Fruit fly (Drosophila melanogaster): ENCODE results near the gene CG15200.

The CG15200 gene

dm6 chrX:11148272-11148835, 34.4 kb upstream of the CG15200 start, which contains the start of gene Ran:
TSS of gene Ran (minus strand) at chrX:11148716.
- TF ChIP-seq ttk (optimal IDR thresholded peaks at IDR 0.05), result no peak
- no peak for TF ChIP-seq Sin3A (optimal IDR thresholded peaks at IDR 0.05)
- no peak for TF ChIP-seq psq (optimal IDR thresholded peaks at IDR 0.05)
- no peak for TF ChIP-seq insv (optimal IDR thresholded peaks at IDR 0.05)
- TF ChIP-seq Myc (optimal IDR thresholded peaks at IDR 0.05), result no peak
- TF ChIP-seq h (optimal IDR thresholded peaks at IDR 0.05), result no peak

DNA sequence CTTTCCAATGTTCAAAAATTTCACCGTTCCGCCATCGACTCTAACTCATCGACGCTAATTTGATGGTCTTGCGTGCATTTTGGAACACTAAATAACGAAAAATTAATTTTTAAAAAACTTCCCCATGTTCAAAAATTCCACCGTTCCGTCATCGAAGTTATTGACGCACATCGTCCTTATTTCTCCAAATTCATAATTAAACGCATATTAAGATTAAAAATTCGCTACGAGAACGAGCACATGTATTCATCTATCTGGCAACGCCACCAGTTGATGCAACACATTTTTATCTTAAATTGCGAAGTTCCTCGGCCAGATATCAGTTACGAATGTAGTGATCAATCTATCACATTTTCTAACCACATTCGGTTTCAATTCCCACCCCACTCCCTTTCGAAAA, 33.5 kb upstream of the CG15200 start, which contains the start of gene Lint-1:
Gene Lint-1, plus strand, starts transcription at position 123 of the 400 bp plus-strand sequence.
- TF ChIP-seq Sin3A (optimal IDR thresholded peaks at IDR 0.05) (no peak), insv (optimal IDR thresholded peaks at IDR 0.05) (no peak)

DNA sequence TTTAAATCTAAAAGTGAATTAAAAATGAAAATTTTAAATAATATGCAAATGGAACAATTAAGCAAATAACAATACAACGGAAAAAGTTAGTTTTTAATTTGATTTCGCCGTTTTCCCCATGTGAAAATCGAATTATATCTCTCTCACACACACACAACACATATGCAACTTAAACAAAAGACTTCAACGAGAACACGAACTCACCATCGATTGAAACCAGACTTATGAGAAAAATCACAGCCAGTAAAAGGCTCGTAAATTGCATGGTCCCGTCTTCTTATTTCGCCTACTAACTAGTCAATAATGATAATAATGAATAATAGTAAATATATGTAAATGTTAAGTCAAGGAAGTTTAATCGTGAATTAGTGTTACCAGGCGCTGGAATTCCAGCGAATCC, 29.3 kb upstream of the CG15200 start:
- no peak for TF ChIP-seq psq (optimal IDR thresholded peaks at IDR 0.05)
- TF ChIP-seq insv (optimal IDR thresholded peaks at IDR 0.05), result no peak
- TF ChIP-seq Sin3A (optimal IDR thresholded peaks at IDR 0.05), result no peak
- TF ChIP-seq ttk (optimal IDR thresholded peaks at IDR 0.05), result no peak
- no peak for TF ChIP-seq Myc (optimal IDR thresholded peaks at IDR 0.05)
- TF ChIP-seq h (optimal IDR thresholded peaks at IDR 0.05), result no peak

dm6 chrX:11153826-11154510, 28.8 kb upstream of the CG15200 start, which contains the start of the genes rtv and Dlic:
TSS of gene rtv (minus strand) at chrX:11153990.
TSS of gene Dlic (plus strand) at chrX:11154421.
- TF ChIP-seq psq (optimal IDR thresholded peaks at IDR 0.05), result peak; percentile 96
- TF ChIP-seq ttk (optimal IDR thresholded peaks at IDR 0.05), result no peak
- TF ChIP-seq insv (optimal IDR thresholded peaks at IDR 0.05), result no peak

- no peak for TF ChIP-seq Myc (optimal IDR thresholded peaks at IDR 0.05)
- TF ChIP-seq Sin3A (optimal IDR thresholded peaks at IDR 0.05), result no peak
- TF ChIP-seq insv (optimal IDR thresholded peaks at IDR 0.05), result no peak
- no peak for TF ChIP-seq h (optimal IDR thresholded peaks at IDR 0.05)
- no peak for TF ChIP-seq ttk (optimal IDR thresholded peaks at IDR 0.05)
- TF ChIP-seq psq (optimal IDR thresholded peaks at IDR 0.05), result no peak
Observed at dm6 chrX:11154511-11155197, 28.1 kb upstream of the CG15200 start.

DNA sequence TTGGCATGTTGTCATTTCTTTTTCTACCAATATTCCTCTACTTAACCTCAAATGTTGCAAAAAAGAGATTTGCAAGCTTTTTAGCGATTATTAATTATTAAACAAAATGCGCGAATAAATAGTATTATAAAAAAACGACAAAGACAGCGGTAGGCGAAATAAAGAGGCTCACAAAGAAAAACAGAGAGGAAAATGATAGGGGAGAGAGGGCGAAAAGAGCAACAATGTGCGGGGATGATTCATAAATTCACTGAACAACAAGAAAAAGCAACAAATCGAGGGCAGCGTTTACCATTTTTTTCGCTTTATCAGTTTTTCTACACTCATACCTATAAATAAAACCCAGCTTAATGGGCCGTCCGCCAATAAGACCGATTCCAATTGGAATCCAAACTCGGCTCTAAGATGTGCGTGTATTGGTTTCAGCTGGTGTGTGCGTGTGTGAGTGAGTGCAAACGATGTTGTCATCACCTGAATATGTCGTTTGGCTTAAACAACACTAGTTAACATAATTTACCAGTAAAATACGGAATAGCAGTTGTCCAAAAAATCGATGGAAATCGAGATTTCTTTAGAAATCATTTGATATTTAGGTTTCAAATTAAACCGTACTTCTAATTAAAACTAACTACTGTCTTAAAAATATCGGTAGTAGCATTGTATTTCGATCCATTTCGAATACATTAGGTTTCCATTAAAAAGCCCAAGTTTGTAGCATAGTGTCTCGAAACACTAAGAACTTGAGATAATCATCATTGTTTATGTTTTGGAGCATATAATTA, 26.7 kb upstream of the CG15200 start:
- TF ChIP-seq h (optimal IDR thresholded peaks at IDR 0.05) (no peak), insv (optimal IDR thresholded peaks at IDR 0.05) (no peak), psq (optimal IDR thresholded peaks at IDR 0.05) (no peak), ttk (optimal IDR thresholded peaks at IDR 0.05) (no peak), Myc (optimal IDR thresholded peaks at IDR 0.05) (no peak), Sin3A (optimal IDR thresholded peaks at IDR 0.05) (no peak)

DNA sequence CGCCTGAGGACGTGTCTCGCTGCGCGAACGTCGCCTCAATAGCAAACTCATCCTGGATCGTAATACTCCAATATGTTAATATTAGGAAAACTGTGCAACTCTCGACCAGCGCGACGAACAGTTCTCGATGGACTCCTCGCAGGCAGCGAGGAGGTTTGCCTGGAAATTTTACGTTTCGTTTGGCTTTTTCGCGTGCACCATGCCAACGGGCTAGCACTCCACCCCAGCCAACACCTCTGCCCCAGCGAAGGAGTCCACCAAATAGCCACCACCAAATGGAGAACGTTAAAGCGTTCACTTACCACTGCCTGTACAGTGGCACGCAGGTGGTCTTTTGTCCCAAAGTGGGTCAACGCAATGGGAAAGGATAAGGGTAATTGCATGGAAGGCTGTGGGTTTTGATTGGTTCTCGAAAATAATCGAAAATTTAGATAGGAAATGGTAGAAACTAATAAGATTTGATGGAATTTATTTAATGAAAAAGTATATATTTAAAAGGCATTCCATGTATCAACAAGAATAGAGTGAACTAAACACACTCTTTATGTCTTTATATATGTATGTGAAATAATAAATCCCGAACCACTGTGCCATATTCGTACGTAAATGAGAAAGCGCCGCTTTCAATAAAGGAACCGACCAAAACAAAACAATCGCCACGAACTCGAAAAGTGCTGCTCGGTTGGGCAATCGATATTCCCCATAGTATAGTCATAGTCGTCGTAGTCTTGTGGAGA, 22.9 kb upstream of the CG15200 start, which contains the start of gene CG32668:
Gene CG32668, minus strand, starts transcription at position 51 of the 737 bp plus-strand sequence.
- no peak for TF ChIP-seq Sin3A (optimal IDR thresholded peaks at IDR 0.05)
- TF ChIP-seq insv (optimal IDR thresholded peaks at IDR 0.05), result no peak
- TF ChIP-seq psq (optimal IDR thresholded peaks at IDR 0.05), result no peak
- no peak for TF ChIP-seq h (optimal IDR thresholded peaks at IDR 0.05)
- TF ChIP-seq Myc (optimal IDR thresholded peaks at IDR 0.05), result no peak
- no peak for TF ChIP-seq ttk (optimal IDR thresholded peaks at IDR 0.05)

dm6 chrX:11168958-11169357, 13.8 kb upstream of the CG15200 start, which contains the start of gene Antdh:
TSS of gene Antdh (minus strand) at chrX:11169058.
- TF ChIP-seq insv (optimal IDR thresholded peaks at IDR 0.05) (no peak), Sin3A (optimal IDR thresholded peaks at IDR 0.05) (no peak), psq (optimal IDR thresholded peaks at IDR 0.05) (no peak), h (optimal IDR thresholded peaks at IDR 0.05) (no peak), ttk (optimal IDR thresholded peaks at IDR 0.05) (no peak), Myc (optimal IDR thresholded peaks at IDR 0.05) (no peak)

dm6 chrX:11170578-11170977, 12.2 kb upstream of the CG15200 start, which contains the start of gene CG1394:
TSS of gene CG1394 (minus strand) at chrX:11170678.
- TF ChIP-seq h (optimal IDR thresholded peaks at IDR 0.05) (no peak), insv (optimal IDR thresholded peaks at IDR 0.05) (no peak), Sin3A (optimal IDR thresholded peaks at IDR 0.05) (no peak), psq (optimal IDR thresholded peaks at IDR 0.05) (no peak), ttk (optimal IDR thresholded peaks at IDR 0.05) (no peak), Myc (optimal IDR thresholded peaks at IDR 0.05) (no peak)

- TF ChIP-seq h (optimal IDR thresholded peaks at IDR 0.05) (no peak), Sin3A (optimal IDR thresholded peaks at IDR 0.05) (no peak), insv (optimal IDR thresholded peaks at IDR 0.05) (no peak), psq (optimal IDR thresholded peaks at IDR 0.05) (no peak), Myc (optimal IDR thresholded peaks at IDR 0.05) (no peak), ttk (optimal IDR thresholded peaks at IDR 0.05) (no peak)
Observed at dm6 chrX:11176073-11176472, 6.7 kb upstream of the CG15200 start.

- no peak for TF ChIP-seq h (optimal IDR thresholded peaks at IDR 0.05)
- TF ChIP-seq Sin3A (optimal IDR thresholded peaks at IDR 0.05), result no peak
- TF ChIP-seq insv (optimal IDR thresholded peaks at IDR 0.05), result no peak
- no peak for TF ChIP-seq psq (optimal IDR thresholded peaks at IDR 0.05)
- no peak for TF ChIP-seq ttk (optimal IDR thresholded peaks at IDR 0.05)
- TF ChIP-seq Myc (optimal IDR thresholded peaks at IDR 0.05), result no peak
Observed at dm6 chrX:11201948-11202347, 19.2 kb downstream of the CG15200 start, which contains the start of gene CG11106. TSS of gene CG11106 (plus strand) at chrX:11202248.
